Worm (Caenorhabditis elegans) whole organism, L1 larva: ENCODE measurements around the gene lgl-1.
A peak's percentile ranks its signal among the peaks of the same experiment; 100 is the strongest.

Experiments
- C16A3.4 ChIP-seq: fragments of 150-350 bp; optimal IDR thresholded peaks from 2 replicates; lab custom pipeline; 2014; ENCODE audit warnings: missing biosample characterization, missing genetic modification characterization
- F16B12.6 ChIP-seq: fragments of 150-350 bp; optimal IDR thresholded peaks from 2 replicates; lab custom pipeline; 2014; ENCODE audit warnings: missing biosample characterization, missing genetic modification characterization
- ama-1 ChIP-seq: fragments of 150-350 bp; optimal IDR thresholded peaks from 2 replicates; lab custom pipeline; 2014
- ceh-63 ChIP-seq: fragments of 200-800 bp; sonication (Bioruptor generic); optimal IDR thresholded peaks from 2 replicates; lab custom pipeline; 2018; ENCODE audit warnings: mild to moderate bottlenecking, missing genetic modification characterization, missing compliant biosample characterization
- ceh-82 ChIP-seq, 3 experiments: fragments of 150-350 bp in 1 of 3; sonication (generic microtip) in 2 of 3; optimal IDR thresholded peaks; 2 replicates each; lab custom pipeline; 2014 to 2017; ENCODE audit warnings: missing biosample characterization in 3 of 3, missing genetic modification characterization in 3 of 3
- dpl-1 ChIP-seq, 3 experiments: fragments of 150-350 bp in 2 of 3; sonication (generic microtip) in 1 of 3; optimal IDR thresholded peaks; 2 replicates each; lab custom pipeline; 2014 to 2017; ENCODE audit warnings: missing biosample characterization in 3 of 3, missing genetic modification characterization in 3 of 3, missing genetic modification reagents in 3 of 3
- dsc-1 ChIP-seq: sonication (generic microtip); optimal IDR thresholded peaks from 2 replicates; lab custom pipeline; 2016; ENCODE audit warnings: mild to moderate bottlenecking, missing genetic modification characterization, missing compliant biosample characterization
- egl-13 ChIP-seq: sonication (generic microtip); optimal IDR thresholded peaks from 2 replicates; lab custom pipeline; 2016; ENCODE audit warnings: missing genotype, missing genetic modification reagents, missing genetic modification characterization, missing compliant biosample characterization
- fkh-10 ChIP-seq: sonication (generic microtip); optimal IDR thresholded peaks from 2 replicates; lab custom pipeline; 2017; ENCODE audit warnings: missing biosample characterization, missing genetic modification reagents, missing genetic modification characterization
- grh-1 ChIP-seq: fragments of 200-800 bp; sonication (Bioruptor generic); IDR thresholded peaks from 2 replicates; pipeline ENCODE4 v1.3.6; 2022; ENCODE audit warnings: missing genetic modification reagents, missing genetic modification characterization, missing compliant biosample characterization
- hlh-4 ChIP-seq: sonication (generic microtip); optimal IDR thresholded peaks from 2 replicates; lab custom pipeline; 2016; ENCODE audit warnings: mild to moderate bottlenecking, missing genetic modification characterization, missing compliant biosample characterization
- isw-1 ChIP-seq: fragments of 200-800 bp; sonication (Bioruptor generic); IDR thresholded peaks from 2 replicates; pipeline ENCODE4 v1.3.6; 2022; ENCODE audit warnings: missing genetic modification characterization, missing compliant biosample characterization
- jun-1 ChIP-seq: fragments of 150-350 bp; optimal IDR thresholded peaks from 2 replicates; lab custom pipeline; 2014; ENCODE audit warnings: missing biosample characterization, missing genetic modification reagents, missing genetic modification characterization
- lin-13 ChIP-seq: fragments of 150-350 bp; optimal IDR thresholded peaks from 2 replicates; lab custom pipeline; 2014; ENCODE audit warnings: missing biosample characterization, missing genetic modification reagents, missing genetic modification characterization
- lin-14 ChIP-seq: fragments of 200-800 bp; sonication (Bioruptor generic); optimal IDR thresholded peaks from 2 replicates; lab custom pipeline; 2018; ENCODE audit warnings: mild to moderate bottlenecking, missing genetic modification characterization, moderate library complexity, missing compliant biosample characterization
- lin-15B ChIP-seq: fragments of 150-350 bp; sonication (generic microtip); optimal IDR thresholded peaks from 3 replicates; lab custom pipeline; 2014; ENCODE audit warnings: missing biosample characterization, missing genetic modification characterization
- lin-39 ChIP-seq: fragments of 150-350 bp; optimal IDR thresholded peaks from 2 replicates; lab custom pipeline; 2014; ENCODE audit warnings: missing biosample characterization, missing genetic modification reagents, missing genetic modification characterization
- lsy-2 ChIP-seq, 2 experiments: fragments of 150-350 bp; optimal IDR thresholded peaks; 2 replicates each; lab custom pipeline; 2014; ENCODE audit warnings: missing biosample characterization in 2 of 2, missing genetic modification characterization in 2 of 2
- mdl-1 ChIP-seq, 2 experiments: fragments of 150-350 bp; optimal IDR thresholded peaks; 2 replicates each; lab custom pipeline; 2014 to 2017; ENCODE audit warnings: missing biosample characterization in 2 of 2, missing genetic modification characterization in 2 of 2, inconsistent platforms in 1 of 2
- mep-1 ChIP-seq: fragments of 150-350 bp; optimal IDR thresholded peaks from 2 replicates; lab custom pipeline; 2014; ENCODE audit warnings: missing biosample characterization, missing genetic modification characterization
- nhr-11 ChIP-seq: fragments of 150-350 bp; optimal IDR thresholded peaks from 2 replicates; lab custom pipeline; 2014; ENCODE audit warnings: missing biosample characterization, missing genetic modification characterization
- nhr-12 ChIP-seq: sonication (generic microtip); optimal IDR thresholded peaks from 2 replicates; lab custom pipeline; 2017; ENCODE audit warnings: missing biosample characterization, missing genetic modification characterization
- nhr-19 ChIP-seq: fragments of 200-800 bp; sonication (Bioruptor generic); conservative IDR thresholded peaks from 2 replicates; pipeline ENCODE4 v1.3.6; 2022; ENCODE audit warnings: missing genetic modification characterization, missing compliant biosample characterization
- nhr-20 ChIP-seq: sonication (generic microtip); optimal IDR thresholded peaks from 2 replicates; lab custom pipeline; 2016; ENCODE audit warnings: mild to moderate bottlenecking, missing genetic modification characterization, missing compliant biosample characterization
- nhr-237 ChIP-seq: fragments of 150-350 bp; optimal IDR thresholded peaks from 2 replicates; lab custom pipeline; 2014; ENCODE audit warnings: missing biosample characterization, missing genetic modification characterization
- nhr-47 ChIP-seq: sonication (generic microtip); optimal IDR thresholded peaks from 2 replicates; lab custom pipeline; 2016; ENCODE audit warnings: mild to moderate bottlenecking, missing genetic modification characterization, moderate library complexity, missing compliant biosample characterization
- pag-3 ChIP-seq: sonication (generic microtip); optimal IDR thresholded peaks from 2 replicates; lab custom pipeline; 2017; ENCODE audit warnings: missing genetic modification characterization, mild to moderate bottlenecking, missing compliant biosample characterization, antibody characterized with exemption, borderline replicate concordance; ENCODE audit not compliant: insufficient read depth
- rnt-1 ChIP-seq: sonication (generic microtip); optimal IDR thresholded peaks from 2 replicates; lab custom pipeline; 2016; ENCODE audit warnings: mild to moderate bottlenecking, missing genetic modification characterization, moderate library complexity, missing compliant biosample characterization
- snu-23 ChIP-seq: sonication (generic microtip); optimal IDR thresholded peaks from 2 replicates; lab custom pipeline; 2016; ENCODE audit warnings: missing genetic modification characterization, missing compliant biosample characterization
- sup-37 ChIP-seq: fragments of 200-800 bp; sonication (Bioruptor generic); optimal IDR thresholded peaks from 2 replicates; lab custom pipeline; 2018; ENCODE audit warnings: mild to moderate bottlenecking, missing genetic modification characterization, missing compliant biosample characterization
- swsn-7 ChIP-seq: sonication (generic microtip); optimal IDR thresholded peaks from 2 replicates; lab custom pipeline; 2016; ENCODE audit warnings: missing genetic modification characterization, missing compliant biosample characterization
- unc-130 ChIP-seq: fragments of 150-350 bp; optimal IDR thresholded peaks from 2 replicates; lab custom pipeline; 2017; ENCODE audit warnings: missing biosample characterization, missing genetic modification characterization, inconsistent platforms
- unc-30 ChIP-seq: sonication (generic microtip); optimal IDR thresholded peaks from 2 replicates; lab custom pipeline; 2017; ENCODE audit warnings: missing biosample characterization, missing genetic modification characterization
- unc-86 ChIP-seq: sonication (generic microtip); optimal IDR thresholded peaks from 2 replicates; lab custom pipeline; 2016; ENCODE audit warnings: missing genetic modification characterization, missing compliant biosample characterization
- unc-98 ChIP-seq: fragments of 200-800 bp; sonication (Bioruptor generic); IDR thresholded peaks from 2 replicates; pipeline ENCODE4 v1.3.6; 2022; ENCODE audit warnings: missing genetic modification characterization, missing compliant biosample characterization
- vab-15 ChIP-seq: sonication (generic microtip); optimal IDR thresholded peaks from 2 replicates; lab custom pipeline; 2017; ENCODE audit warnings: missing genotype, mild to moderate bottlenecking, missing genetic modification characterization, missing compliant biosample characterization
- ztf-4 ChIP-seq: fragments of 150-350 bp; optimal IDR thresholded peaks from 2 replicates; lab custom pipeline; 2014; ENCODE audit warnings: missing biosample characterization, missing genetic modification characterization

Gene lgl-1

DNA sequence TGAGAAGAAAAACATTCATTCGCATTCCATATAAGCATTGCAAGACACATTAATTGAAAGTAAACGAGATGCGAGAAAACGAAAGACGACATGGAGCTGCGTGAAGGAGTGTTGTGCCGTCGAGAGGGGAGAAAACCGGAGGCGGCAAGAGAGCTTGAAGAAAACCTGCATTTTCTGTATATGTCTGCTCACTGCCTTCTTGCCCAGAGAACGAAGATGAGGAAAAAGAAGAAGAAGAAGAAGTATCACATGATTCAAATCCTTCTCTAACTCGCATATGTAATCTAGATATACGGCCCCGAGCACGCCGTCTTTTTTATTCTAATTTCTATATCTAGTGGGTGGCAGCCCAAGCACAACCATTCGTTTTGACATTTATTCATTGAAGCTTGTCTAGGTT is 39.4 kb upstream of the lgl-1 start (continued):
- TF ChIP-seq dsc-1 (tag; lab: Kevin White, UChicago), result peak; percentile 43
- TF ChIP-seq fkh-10 (GFP tag; lab: Kevin White, UChicago), result peak; percentile 6
- 0 out of 2 replicates have a peak, but pooled peaks have one; percentile 14 for TF ChIP-seq isw-1 (GFP tag; lab: Robert Waterston, UW)
- TF ChIP-seq unc-30, result no peak
- TF ChIP-seq lin-39, result no peak
- TF ChIP-seq ama-1 (lab: Kevin White, UChicago), result no peak
- no peak for TF ChIP-seq rnt-1
- no peak for TF ChIP-seq hlh-4 (tag; lab: Kevin White, UChicago)
- TF ChIP-seq ceh-82 (tag; optimal IDR thresholded peaks at IDR 0.05; lab: Kevin White, UChicago), result peak in 1 of 3 experiments; percentile 28
- TF ChIP-seq jun-1 (tag; lab: Kevin White, UChicago), result no peak
- peak; percentile 49 for TF ChIP-seq ceh-63 (GFP tag; lab: Kevin White, UChicago)
- TF ChIP-seq nhr-47, result peak; percentile 64
- no peak for TF ChIP-seq pag-3 (tag; lab: Kevin White, UChicago)
- no peak for TF ChIP-seq dpl-1 (GFP tag; optimal IDR thresholded peaks at IDR 0.05; lab: Kevin White, UChicago)
- no peak for TF ChIP-seq nhr-237 (tag; lab: Kevin White, UChicago)
- no peak for TF ChIP-seq mdl-1 (tag; optimal IDR thresholded peaks at IDR 0.05; lab: Kevin White, UChicago)
- TF ChIP-seq unc-130 (tag; lab: Kevin White, UChicago), result no peak
- TF ChIP-seq nhr-12 (tag; lab: Kevin White, UChicago), result no peak
- no peak for TF ChIP-seq nhr-11 (tag; lab: Kevin White, UChicago)
- TF ChIP-seq lin-14 (GFP tag; lab: Kevin White, UChicago), result peak; percentile 79
- peak in 1 of 2 experiments; percentile 24 for TF ChIP-seq lsy-2 (tag; optimal IDR thresholded peaks at IDR 0.05; lab: Kevin White, UChicago)

DNA sequence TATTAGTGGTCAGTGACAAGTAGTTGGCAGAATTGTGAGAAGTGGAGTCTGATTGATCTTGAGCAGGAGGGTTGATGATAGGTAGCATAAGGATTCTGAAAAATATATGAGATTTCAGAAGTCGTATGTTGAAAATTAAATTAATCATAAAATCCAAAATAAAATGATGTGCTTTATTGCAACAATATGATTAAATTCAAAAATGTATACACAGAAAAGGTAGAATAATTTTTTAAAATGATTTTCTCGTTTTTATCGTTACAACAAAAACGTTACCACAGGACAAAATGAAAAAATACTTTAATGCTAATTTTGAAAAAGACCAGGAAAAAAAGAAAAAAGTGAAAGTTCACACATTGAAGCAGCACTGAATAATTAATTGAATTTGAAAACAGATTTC is 31.6 kb upstream of the lgl-1 start, which contains the start of gene ZC13.10:
ZC13.10 (minus strand) TSS at position 101 of the 400 bp plus-strand sequence.
- no peak for TF ChIP-seq ztf-4
- no peak for TF ChIP-seq mdl-1 (tag; optimal IDR thresholded peaks at IDR 0.05; lab: Kevin White, UChicago)
- TF ChIP-seq sup-37 (GFP tag; lab: Kevin White, UChicago), result no peak
- no peak for TF ChIP-seq ama-1 (lab: Kevin White, UChicago)
- TF ChIP-seq unc-98, result no peak
- TF ChIP-seq lin-39, result no peak
- no peak for TF ChIP-seq dsc-1 (tag; lab: Kevin White, UChicago)
- TF ChIP-seq jun-1 (tag; lab: Kevin White, UChicago), result no peak

DNA sequence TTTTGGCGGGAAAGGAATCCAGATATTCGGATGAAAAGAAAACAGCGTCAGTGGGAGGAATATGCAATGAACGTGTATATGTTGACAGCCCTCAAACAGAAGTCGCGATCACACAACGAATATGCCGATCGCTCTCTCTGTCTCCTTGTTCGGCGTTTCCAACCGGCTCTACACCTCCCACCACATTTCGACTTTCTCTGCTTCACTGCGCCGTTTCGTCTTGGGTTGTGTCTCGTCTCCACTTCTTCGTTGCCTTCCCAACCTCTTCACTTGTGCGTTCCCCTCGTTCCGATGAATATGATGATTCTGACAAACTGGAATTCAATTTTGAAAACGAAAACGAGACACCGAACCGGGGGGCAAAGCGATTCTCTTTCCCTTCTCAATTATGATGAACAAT is 27.1 kb upstream of the lgl-1 start, which contains the start of gene mab-7:
mab-7 (minus strand) TSS at position 101 of the 400 bp plus-strand sequence.
- TF ChIP-seq unc-86 (tag; lab: Kevin White, UChicago) (no peak), mep-1 (tag; lab: Kevin White, UChicago) (no peak), lin-39 (no peak), vab-15 (no peak), nhr-11 (tag; lab: Kevin White, UChicago) (no peak), sup-37 (GFP tag; lab: Kevin White, UChicago) (no peak), C16A3.4 (tag; lab: Kevin White, UChicago) (no peak), egl-13 (no peak), nhr-19 (GFP tag; lab: Robert Waterston, UW) (no peak), swsn-7 (tag; lab: Kevin White, UChicago) (no peak), snu-23 (no peak), lin-13 (GFP tag; lab: Kevin White, UChicago) (no peak), nhr-20 (no peak), isw-1 (GFP tag; lab: Robert Waterston, UW) (no peak), F16B12.6 (tag; lab: Kevin White, UChicago) (no peak), lin-15B (tag; lab: Kevin White, UChicago) (no peak), dpl-1 (GFP tag; optimal IDR thresholded peaks at IDR 0.05; lab: Kevin White, UChicago) (no peak), grh-1 (GFP tag; lab: Robert Waterston, UW) (no peak)
